Worm (Caenorhabditis elegans) whole organism, L3 larva: ENCODE data around the gene F07E5.7.

Source experiments
- ceh-28 ChIP-seq: fragments of 150-350 bp; optimal IDR thresholded peaks from 2 replicates; lab custom pipeline; 2014; ENCODE audit warnings: missing biosample characterization, missing genetic modification reagents, missing genetic modification characterization
- egl-27 ChIP-seq: sonication (generic microtip); optimal IDR thresholded peaks from 4 replicates; lab custom pipeline; 2017; ENCODE audit warnings: missing biosample characterization, missing genetic modification reagents, missing genetic modification characterization
- elt-2 ChIP-seq: sonication (generic microtip); optimal IDR thresholded peaks from 2 replicates; lab custom pipeline; 2016; ENCODE audit warnings: missing genetic modification reagents, mild to moderate bottlenecking, missing genetic modification characterization, missing compliant biosample characterization
- fkh-10 ChIP-seq: sonication (generic microtip); optimal IDR thresholded peaks from 2 replicates; lab custom pipeline; 2017; ENCODE audit warnings: missing biosample characterization, missing genetic modification reagents, missing genetic modification characterization
- fkh-2 ChIP-seq: fragments of 150-350 bp; optimal IDR thresholded peaks from 2 replicates; lab custom pipeline; 2014; ENCODE audit warnings: missing biosample characterization, missing genetic modification reagents, missing genetic modification characterization
- fos-1 ChIP-seq: fragments of 150-350 bp; optimal IDR thresholded peaks from 2 replicates; lab custom pipeline; 2014; ENCODE audit warnings: missing biosample characterization, missing genetic modification characterization
- lin-39 ChIP-seq: fragments of 150-350 bp; optimal IDR thresholded peaks from 2 replicates; lab custom pipeline; 2018; ENCODE audit warnings: missing biosample characterization, missing genetic modification reagents, missing genetic modification characterization
- lsy-12 ChIP-seq: sonication (generic microtip); optimal IDR thresholded peaks from 2 replicates; lab custom pipeline; 2016; ENCODE audit warnings: mild to moderate bottlenecking, missing genetic modification characterization, missing compliant biosample characterization
- mdl-1 ChIP-seq: fragments of 150-350 bp; optimal IDR thresholded peaks from 2 replicates; lab custom pipeline; 2014; ENCODE audit warnings: missing biosample characterization, missing genetic modification characterization
- nhr-237 ChIP-seq: fragments of 150-350 bp; optimal IDR thresholded peaks from 2 replicates; lab custom pipeline; 2014; ENCODE audit warnings: missing biosample characterization, missing genetic modification characterization
- nhr-67 ChIP-seq: fragments of 150-350 bp; optimal IDR thresholded peaks from 2 replicates; lab custom pipeline; 2014; ENCODE audit warnings: missing biosample characterization, missing genetic modification characterization
- pqm-1 ChIP-seq: fragments of 150-350 bp; optimal IDR thresholded peaks from 2 replicates; lab custom pipeline; 2017; ENCODE audit warnings: missing biosample characterization, missing genetic modification characterization, inconsistent platforms
- sea-2 ChIP-seq: fragments of 150-350 bp; sonication (generic microtip); optimal IDR thresholded peaks from 4 replicates; lab custom pipeline; 2014; ENCODE audit warnings: missing biosample characterization, missing genetic modification reagents, missing genetic modification characterization
- skn-1 ChIP-seq: fragments of 150-350 bp; optimal IDR thresholded peaks from 2 replicates; lab custom pipeline; 2014; ENCODE audit warnings: missing biosample characterization, missing genetic modification characterization

ce11 chrII:2042447-2042846 lies 28.9 kb downstream of the F07E5.7 start, which contains the start of gene bath-20:
- TF ChIP-seq fkh-10 (GFP tag; lab: Kevin White, UChicago) = no peak
- no peak for TF ChIP-seq skn-1 (tag; lab: Kevin White, UChicago)
- no peak for TF ChIP-seq egl-27 (tag; lab: Kevin White, UChicago)
- TF ChIP-seq sea-2 (GFP tag; lab: Kevin White, UChicago) = no peak
- TF ChIP-seq mdl-1 = no peak
- no peak for TF ChIP-seq nhr-67 (tag; lab: Kevin White, UChicago)
- TF ChIP-seq lsy-12 (tag; lab: Kevin White, UChicago) = no peak
- TF ChIP-seq nhr-237 = no peak
- no peak for TF ChIP-seq lin-39 (tag; lab: Kevin White, UChicago)
- no peak for TF ChIP-seq fos-1 (tag; lab: Kevin White, UChicago)
- no peak for TF ChIP-seq pqm-1 (tag; lab: Kevin White, UChicago)
- TF ChIP-seq fkh-2 (tag; lab: Kevin White, UChicago) = no peak
- TF ChIP-seq ceh-28 (tag; lab: Kevin White, UChicago) = no peak
- TF ChIP-seq elt-2 (tag; lab: Kevin White, UChicago) = no peak
